Worm (Caenorhabditis elegans): Measurements from ENCODE around the gene asb-2.
A peak's percentile ranks its signal among the peaks of the same experiment; 100 is the strongest.

The asb-2 gene

ce11 chrX:4453101-4453500 is 16.5 kb upstream of the asb-2 start (continued):
- TF ChIP-seq cey-2 (tag; optimal IDR thresholded peaks at IDR 0.05; ENCODE audit: borderline replicate concordance, insufficient read depth): no peak
- no peak for TF ChIP-seq zfp-2 (tag; optimal IDR thresholded peaks at IDR 0.05)
- peak; percentile 79 for TF ChIP-seq vab-7 (GFP tag; IDR thresholded peaks at IDR 0.05)
- no peak for TF ChIP-seq unc-130 (GFP tag; optimal IDR thresholded peaks at IDR 0.05)
- no peak for TF ChIP-seq T26A8.4 (GFP tag; IDR thresholded peaks at IDR 0.05)
- TF ChIP-seq aha-1 (tag): peak; percentile 61
- TF ChIP-seq R02D3.7 (tag; optimal IDR thresholded peaks at IDR 0.05): no peak
- no peak for TF ChIP-seq mep-1 (tag; optimal IDR thresholded peaks at IDR 0.05)

- no peak for TF ChIP-seq zfp-3 (GFP tag; conservative IDR thresholded peaks at IDR 0.05)
- TF ChIP-seq unc-62 (GFP tag; optimal IDR thresholded peaks at IDR 0.05 in 1 of 2): peak in 1 of 2 experiments; percentile 44
- TF ChIP-seq unc-62 (tag; optimal IDR thresholded peaks at IDR 0.05): no peak
- TF ChIP-seq nhr-6 (tag; optimal IDR thresholded peaks at IDR 0.05): no peak
- TF ChIP-seq dve-1 (tag; optimal IDR thresholded peaks at IDR 0.05; ENCODE audit: insufficient read depth): no peak
These were observed 15.7 kb upstream of the asb-2 start, which contains the start of gene F02E8.4 for ce11 chrX:4453820-4454219. F02E8.4 (plus strand) TSS chrX:4454120.

- TF ChIP-seq jun-1 (tag; optimal IDR thresholded peaks at IDR 0.05) (no peak), lsy-2 (tag; optimal IDR thresholded peaks at IDR 0.05) (no peak), D1046.2 (GFP tag; IDR thresholded peaks at IDR 0.05) (no peak), lir-3 (tag; optimal IDR thresholded peaks at IDR 0.05) (no peak), mdt-29 (GFP tag; IDR thresholded peaks at IDR 0.05) (no peak), nhr-102 (tag; optimal IDR thresholded peaks at IDR 0.05) (no peak), nhr-48 (tag; optimal IDR thresholded peaks at IDR 0.05) (no peak), php-3 (GFP tag; IDR thresholded peaks at IDR 0.05) (0 out of 2 replicates have a peak, but pooled peaks have one; percentile 25), T26A8.4 (GFP tag; IDR thresholded peaks at IDR 0.05) (no peak), zip-2 (tag; optimal IDR thresholded peaks at IDR 0.05) (no peak), cey-2 (tag; optimal IDR thresholded peaks at IDR 0.05; ENCODE audit: borderline replicate concordance, insufficient read depth) (no peak), rbr-2 (tag; optimal IDR thresholded peaks at IDR 0.05) (peak; percentile 48), ceh-82 (tag; optimal IDR thresholded peaks at IDR 0.05) (no peak), tag-97 (GFP tag; IDR thresholded peaks at IDR 0.05) (no peak), F26F4.8 (GFP tag; conservative IDR thresholded peaks at IDR 0.05) (no peak), egl-27 (tag; optimal IDR thresholded peaks at IDR 0.05) (no peak), snpc-1.2 (GFP tag; IDR thresholded peaks at IDR 0.05) (no peak), arid-1 (GFP tag; conservative IDR thresholded peaks at IDR 0.05) (no peak), ztf-7 (tag; optimal IDR thresholded peaks at IDR 0.05) (no peak), ZK546.5 (tag; optimal IDR thresholded peaks at IDR 0.05) (no peak), Y75B8A.6 (GFP tag; IDR thresholded peaks at IDR 0.05) (no peak), nhr-28 (tag; optimal IDR thresholded peaks at IDR 0.05) (peak; percentile 27), lin-1 (GFP tag; IDR thresholded peaks at IDR 0.05) (no peak), lin-15B (tag; optimal IDR thresholded peaks at IDR 0.05) (no peak), ceh-32 (tag; optimal IDR thresholded peaks at IDR 0.05; ENCODE audit: poor library complexity) (no peak), mes-2 (tag; optimal IDR thresholded peaks at IDR 0.05; ENCODE audit: poor library complexity, severe bottlenecking) (peak; percentile 76), lin-13 (GFP tag; optimal IDR thresholded peaks at IDR 0.05) (no peak), nhr-11 (tag; optimal IDR thresholded peaks at IDR 0.05) (no peak), ces-1 (GFP tag; optimal IDR thresholded peaks at IDR 0.05) (no peak), ama-1 (optimal IDR thresholded peaks at IDR 0.05) (no peak), daf-8 (GFP tag; IDR thresholded peaks at IDR 0.05) (no peak), hlh-30 (tag; optimal IDR thresholded peaks at IDR 0.05; ENCODE audit: insufficient read depth) (peak; percentile 73), hmg-1.1 (GFP tag; IDR thresholded peaks at IDR 0.05) (peak; percentile 69), dve-1 (tag; optimal IDR thresholded peaks at IDR 0.05; ENCODE audit: insufficient read depth) (peak; percentile 52), ctbp-1 (GFP tag; IDR thresholded peaks at IDR 0.05) (peak; percentile 35; the same call in 1 of the 2 replicates), hlh-11 (tag; optimal IDR thresholded peaks at IDR 0.05) (peak; percentile 48), R02D3.7 (tag; optimal IDR thresholded peaks at IDR 0.05) (no peak), lin-39 (tag; optimal IDR thresholded peaks at IDR 0.05) (no peak), lin-38 (GFP tag; IDR thresholded peaks at IDR 0.05) (peak; percentile 64)
These were observed 11.7 kb upstream of the asb-2 start, which contains the start of gene aps-2 for ce11 chrX:4457853-4458322. aps-2 (plus strand) TSS chrX:4458272.
